Fruit fly (Drosophila melanogaster) whole organism, wandering third instar larva: ENCODE results near the gene fz3.
A peak's percentile ranks its signal among the peaks of the same experiment; 100 is the strongest.

Source experiments
- Abd-B ChIP-seq: fragments of >200 bp; optimal IDR thresholded peaks from 2 replicates; lab custom pipeline; 2017; ENCODE audit warnings: missing biosample characterization, missing genetic modification characterization
- CG9705 ChIP-seq: fragments of 200-800 bp; sonication (Bioruptor generic); optimal IDR thresholded peaks from 2 replicates; lab custom pipeline; 2018; ENCODE audit warnings: missing biosample characterization, mild to moderate bottlenecking, missing genetic modification characterization
- Dfd ChIP-seq: fragments of >200 bp; optimal IDR thresholded peaks from 2 replicates; lab custom pipeline; 2017; ENCODE audit warnings: missing biosample characterization, missing genetic modification characterization
- Dif ChIP-seq: fragments of 200-275, 200-300 bp; sonication (Bioruptor generic); optimal IDR thresholded peaks from 2 replicates; lab custom pipeline; 2018; ENCODE audit warnings: missing biosample characterization, missing genetic modification characterization; ENCODE audit not compliant: partially characterized antibody
- HLH106 ChIP-seq: fragments of 200-800 bp; optimal IDR thresholded peaks from 3 replicates; lab custom pipeline; 2019; ENCODE audit warnings: missing biosample characterization, mild to moderate bottlenecking, missing genetic modification characterization, moderate library complexity
- Hr78 ChIP-seq: fragments of >200 bp; optimal IDR thresholded peaks from 2 replicates; lab custom pipeline; 2017; ENCODE audit warnings: missing biosample characterization, missing genetic modification characterization
- Hr83 ChIP-seq: fragments of 200-300 bp; sonication (Bioruptor generic); optimal IDR thresholded peaks from 2 replicates; lab custom pipeline; 2016; ENCODE audit warnings: missing biosample characterization, mild to moderate bottlenecking, missing genetic modification characterization, moderate library complexity; ENCODE audit not compliant: poor library complexity, severe bottlenecking
- Mio ChIP-seq: sonication (Bioruptor generic); optimal IDR thresholded peaks from 2 replicates; lab custom pipeline; 2016; ENCODE audit warnings: missing biosample characterization, missing genetic modification characterization
- Myc ChIP-seq: fragments of >200 bp; optimal IDR thresholded peaks from 2 replicates; lab custom pipeline; 2017
- N ChIP-seq: fragments of >200 bp; optimal IDR thresholded peaks from 2 replicates; lab custom pipeline; 2018; ENCODE audit warnings: missing biosample characterization, missing external identifiers, missing genetic modification characterization
- OdsH ChIP-seq: fragments of 200-800 bp; sonication (Bioruptor generic); optimal IDR thresholded peaks from 2 replicates; lab custom pipeline; 2016; ENCODE audit warnings: missing biosample characterization, mild to moderate bottlenecking, missing genetic modification characterization
- Rel ChIP-seq, 2 experiments: fragments of 200-800 bp; sonication (Bioruptor generic) in 1 of 2; optimal IDR thresholded peaks; 2 replicates in 1 of 2; 3 replicates in 1 of 2; lab custom pipeline; 2016 to 2019; ENCODE audit warnings: mild to moderate bottlenecking in 2 of 2, missing biosample characterization in 2 of 2, missing genetic modification characterization in 2 of 2, moderate library complexity in 1 of 2
- Sp1 ChIP-seq: fragments of 200-800 bp; sonication (Bioruptor generic); optimal IDR thresholded peaks from 3 replicates; lab custom pipeline; 2019; ENCODE audit warnings: missing biosample characterization, mild to moderate bottlenecking, missing genetic modification characterization, moderate library complexity
- Vsx2 ChIP-seq: fragments of 200-300, 225-300 bp; sonication (Bioruptor generic); optimal IDR thresholded peaks from 2 replicates; lab custom pipeline; 2018; ENCODE audit warnings: missing biosample characterization, missing genetic modification characterization; ENCODE audit not compliant: partially characterized antibody
- br ChIP-seq: fragments of 200-800 bp; sonication (Bioruptor generic); optimal IDR thresholded peaks from 2 replicates; lab custom pipeline; 2016; ENCODE audit warnings: missing biosample characterization, missing genetic modification characterization
- brk ChIP-seq: fragments of 200-800 bp; sonication (Bioruptor generic); optimal IDR thresholded peaks from 2 replicates; lab custom pipeline; 2016; ENCODE audit warnings: missing biosample characterization, mild to moderate bottlenecking, missing genetic modification characterization
- dmrt93B ChIP-seq: fragments of 200-800 bp; sonication (Bioruptor generic); optimal IDR thresholded peaks from 2 replicates; lab custom pipeline; 2018; ENCODE audit warnings: missing biosample characterization, mild to moderate bottlenecking, missing genetic modification characterization
- ey ChIP-seq: fragments of 200-800 bp; sonication (Bioruptor generic); optimal IDR thresholded peaks from 2 replicates; lab custom pipeline; 2016; ENCODE audit warnings: missing biosample characterization, missing genetic modification characterization
- foxo ChIP-seq, 2 experiments: fragments of 200-800 bp; sonication (Bioruptor generic); optimal IDR thresholded peaks; 2 replicates in 1 of 2; 3 replicates in 1 of 2; lab custom pipeline; 2016 to 2017; ENCODE audit warnings: missing biosample characterization in 2 of 2, missing genetic modification characterization in 2 of 2
- fru ChIP-seq: fragments of 200-800 bp; sonication (Bioruptor generic); optimal IDR thresholded peaks from 3 replicates; lab custom pipeline; 2016; ENCODE audit warnings: missing biosample characterization, mild to moderate bottlenecking, missing genetic modification characterization
- h ChIP-seq: fragments of 200-800 bp; sonication (Bioruptor generic); optimal IDR thresholded peaks from 3 replicates; lab custom pipeline; 2016; ENCODE audit warnings: missing biosample characterization, mild to moderate bottlenecking, missing genetic modification characterization
- jim ChIP-seq: fragments of 175-275, 200-325 bp; sonication (Bioruptor generic); optimal IDR thresholded peaks from 2 replicates; lab custom pipeline; 2016; ENCODE audit warnings: missing biosample characterization, mild to moderate bottlenecking, missing genetic modification characterization
- pan ChIP-seq: fragments of >200 bp; optimal IDR thresholded peaks from 2 replicates; lab custom pipeline; 2017
- psq ChIP-seq: fragments of 200-800 bp; sonication (Bioruptor generic); optimal IDR thresholded peaks from 3 replicates; lab custom pipeline; 2017; ENCODE audit warnings: missing biosample characterization, mild to moderate bottlenecking, missing genetic modification characterization, moderate library complexity
- rgr ChIP-seq: fragments of 200-800 bp; sonication (Bioruptor generic); optimal IDR thresholded peaks from 3 replicates; lab custom pipeline; 2016; ENCODE audit warnings: missing biosample characterization, mild to moderate bottlenecking, missing genetic modification characterization
- tai ChIP-seq: sonication (Bioruptor generic); optimal IDR thresholded peaks from 2 replicates; lab custom pipeline; 2016; ENCODE audit warnings: missing biosample characterization, missing genetic modification characterization
- woc ChIP-seq: sonication (Bioruptor generic); optimal IDR thresholded peaks from 2 replicates; lab custom pipeline; 2016; ENCODE audit warnings: missing biosample characterization, mild to moderate bottlenecking, missing genetic modification characterization

The fz3 gene

DNA sequence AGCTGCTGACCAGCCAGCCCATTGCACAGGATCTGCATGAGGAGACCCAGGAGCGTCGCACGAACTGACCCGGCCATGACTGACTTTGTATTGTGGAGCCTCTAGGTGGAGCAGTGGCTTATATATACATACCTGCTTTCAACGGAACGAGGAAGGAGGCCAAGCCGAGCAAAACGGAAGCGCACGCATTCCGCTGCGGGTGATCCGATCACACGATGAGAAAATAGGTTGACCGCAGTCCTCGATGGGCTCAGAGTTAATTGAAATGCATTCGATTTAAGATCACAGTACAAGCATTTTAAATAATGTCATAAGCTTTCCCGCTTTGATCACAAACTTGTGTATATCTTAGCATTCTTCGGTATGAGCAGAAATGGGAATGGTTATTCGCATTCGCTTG is 35.1 kb downstream of the fz3 start, which contains the start of gene CG13358:
CG13358 (minus strand) TSS at position 101 of the 400 bp plus-strand sequence.
- TF ChIP-seq woc (GFP tag; lab: Kevin White, UChicago) (no peak), Vsx2 (GFP tag; lab: Kevin White, UChicago) (no peak), Dfd (GFP tag; lab: Kevin White, UChicago) (no peak), rgr (GFP tag; lab: Kevin White, UChicago) (no peak), Dif (no peak), brk (no peak), psq (GFP tag; lab: Kevin White, UChicago) (no peak), fru (GFP tag; lab: Kevin White, UChicago) (no peak), ey (GFP tag; lab: Kevin White, UChicago) (no peak), h (no peak), N (GFP tag; lab: Kevin White, UChicago) (no peak), OdsH (GFP tag; lab: Kevin White, UChicago) (no peak), tai (GFP tag; lab: Kevin White, UChicago) (no peak), HLH106 (tag; lab: Kevin White, UChicago) (no peak), jim (GFP tag; lab: Kevin White, UChicago) (no peak), br (no peak), Abd-B (no peak)

DNA sequence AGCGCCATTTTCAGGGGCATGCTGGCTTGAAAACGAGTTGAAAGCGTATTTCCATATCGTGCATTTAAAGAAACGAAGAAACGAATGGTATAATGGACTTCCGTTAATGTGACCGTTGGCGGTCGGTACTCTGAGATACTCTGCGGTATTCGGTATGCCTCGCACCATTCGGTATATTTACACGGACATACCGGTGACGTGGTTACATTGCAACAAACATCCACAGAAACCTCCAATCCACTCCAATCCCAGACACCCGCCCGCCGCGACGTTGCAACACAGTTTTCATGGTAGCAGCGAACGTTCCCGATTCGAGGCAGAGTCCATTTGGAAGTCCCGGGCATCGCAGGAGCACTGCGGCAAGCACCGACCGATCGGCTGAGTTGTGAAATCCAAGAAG is 36.2 kb downstream of the fz3 start, which contains the start of gene Sec22:
Sec22 (plus strand) TSS at position 170 of the 400 bp plus-strand sequence.
- TF ChIP-seq rgr (GFP tag; lab: Kevin White, UChicago) (peak; percentile 22), Vsx2 (GFP tag; lab: Kevin White, UChicago) (no peak), HLH106 (tag; lab: Kevin White, UChicago) (peak; percentile 18), Sp1 (GFP tag; lab: Kevin White, UChicago) (peak; percentile 16)
- TF ChIP-seq, all 38 proteins: peak for 3

DNA sequence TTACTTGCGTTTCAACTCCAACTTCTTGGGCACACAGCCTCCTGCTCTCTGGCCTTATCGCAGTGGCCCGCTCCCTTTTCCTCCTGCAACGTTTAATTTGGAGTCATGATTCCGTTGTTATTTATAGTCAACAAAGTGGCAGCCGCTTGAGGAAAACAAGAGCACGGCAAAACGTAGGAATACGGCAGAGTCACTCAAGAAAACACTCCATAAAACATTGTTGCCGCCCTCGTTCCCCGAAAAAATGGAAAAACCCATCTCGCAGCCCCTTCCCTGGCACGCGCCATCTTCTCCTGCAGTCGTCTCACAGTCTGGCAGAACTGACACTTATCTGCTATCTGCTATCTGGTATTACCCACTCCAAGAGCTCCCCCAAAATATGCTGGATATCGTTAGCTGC is 55.2 kb downstream of the fz3 start:
- TF ChIP-seq dmrt93B (GFP tag; lab: Kevin White, UChicago), result no peak
- TF ChIP-seq Rel (GFP tag; optimal IDR thresholded peaks at IDR 0.05; lab: Kevin White, UChicago), result no peak
- no peak for TF ChIP-seq Rel (tag; optimal IDR thresholded peaks at IDR 0.05; lab: Kevin White, UChicago)
- TF ChIP-seq Dif, result no peak
- TF ChIP-seq Mio, result no peak
- no peak for TF ChIP-seq jim (GFP tag; lab: Kevin White, UChicago)
- no peak for TF ChIP-seq brk
- no peak for TF ChIP-seq Myc (lab: Kevin White, UChicago)
- TF ChIP-seq pan (lab: Kevin White, UChicago), result no peak
- no peak for TF ChIP-seq CG9705
- TF ChIP-seq Hr83 (GFP tag; lab: Kevin White, UChicago), result no peak
- no peak for TF ChIP-seq Dfd (GFP tag; lab: Kevin White, UChicago)
- TF ChIP-seq foxo (GFP tag; optimal IDR thresholded peaks at IDR 0.05; lab: Kevin White, UChicago), result no peak
- no peak for TF ChIP-seq rgr (GFP tag; lab: Kevin White, UChicago)
- no peak for TF ChIP-seq Hr78 (GFP tag; lab: Kevin White, UChicago)
- no peak for TF ChIP-seq br
- TF ChIP-seq Abd-B, result no peak
- TF ChIP-seq, all 38 proteins: peak for 0
